Worm (Caenorhabditis elegans): ENCODE measurements around the gene srd-59.

- TF ChIP-seq fos-1 (tag; optimal IDR thresholded peaks at IDR 0.05), result no peak
- no peak for TF ChIP-seq aly-2 (tag; optimal IDR thresholded peaks at IDR 0.05)
- no peak for TF ChIP-seq nhr-76 (tag; optimal IDR thresholded peaks at IDR 0.05)
- TF ChIP-seq unc-39 (tag; optimal IDR thresholded peaks at IDR 0.05), result no peak
- no peak for TF ChIP-seq ceh-28 (tag; optimal IDR thresholded peaks at IDR 0.05)
Measured at ce11 chrII:7228646-7229200, 23.2 kb downstream of the srd-59 start, which contains the start of gene F32A5.4.
